Worm (Caenorhabditis elegans) whole organism, mixed stage, embryonic: ENCODE results near the gene ugt-64.

Experiments
- blmp-1 ChIP-seq: fragments of 150-350 bp; optimal IDR thresholded peaks from 2 replicates; lab custom pipeline; 2014; ENCODE audit warnings: missing biosample characterization, missing genetic modification characterization
- elt-1 ChIP-seq: sonication (generic microtip); optimal IDR thresholded peaks from 2 replicates; lab custom pipeline; 2017; ENCODE audit warnings: missing genetic modification characterization, mild to moderate bottlenecking, missing compliant biosample characterization, antibody characterized with exemption, moderate library complexity, borderline replicate concordance; ENCODE audit not compliant: insufficient read depth
- elt-3 ChIP-seq: fragments of 150-350 bp; optimal IDR thresholded peaks from 2 replicates; lab custom pipeline; 2014; ENCODE audit warnings: missing biosample characterization, missing genetic modification characterization
- lsy-2 ChIP-seq: fragments of 150-350 bp; optimal IDR thresholded peaks from 2 replicates; lab custom pipeline; 2014; ENCODE audit warnings: missing biosample characterization, missing genetic modification characterization
- nhr-28 ChIP-seq: fragments of 150-350 bp; optimal IDR thresholded peaks from 2 replicates; lab custom pipeline; 2014; ENCODE audit warnings: missing biosample characterization, missing genetic modification characterization
- unc-39 ChIP-seq: fragments of 150-350 bp; optimal IDR thresholded peaks from 2 replicates; lab custom pipeline; 2014; ENCODE audit warnings: missing biosample characterization, missing genetic modification characterization
- zip-8 ChIP-seq: fragments of 150-350 bp; optimal IDR thresholded peaks from 2 replicates; lab custom pipeline; 2014; ENCODE audit warnings: missing biosample characterization, missing genetic modification characterization
- ztf-11 ChIP-seq: fragments of 150-350 bp; optimal IDR thresholded peaks from 2 replicates; lab custom pipeline; 2014; ENCODE audit warnings: missing biosample characterization, missing genetic modification characterization

DNA sequence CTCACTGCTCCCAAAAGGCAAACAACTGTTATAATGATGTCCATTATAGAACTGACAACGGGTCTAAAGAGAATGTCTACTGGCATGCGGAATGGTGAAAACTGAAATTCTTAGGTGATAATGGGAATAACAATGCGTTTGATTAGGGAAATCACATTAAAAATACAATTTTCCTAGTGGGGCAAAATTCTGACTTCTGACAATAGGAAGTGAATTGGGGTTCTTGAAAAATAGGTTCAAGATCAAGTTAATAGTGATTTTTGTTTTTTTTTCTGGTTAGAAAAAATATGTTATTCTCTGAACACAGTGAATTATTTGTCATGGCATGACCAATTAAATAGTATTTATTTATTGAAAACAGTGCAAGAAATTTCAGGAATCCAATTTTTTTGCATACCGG is 19.3 kb downstream of the ugt-64 start, which contains the start of gene srbc-32:
- TF ChIP-seq nhr-28 (tag; lab: Kevin White, UChicago): no peak
- no peak for TF ChIP-seq unc-39 (tag; lab: Kevin White, UChicago)
- no peak for TF ChIP-seq elt-3
- no peak for TF ChIP-seq lsy-2 (tag; lab: Kevin White, UChicago)
- TF ChIP-seq elt-1: no peak
- TF ChIP-seq zip-8 (tag; lab: Kevin White, UChicago): no peak
- no peak for TF ChIP-seq blmp-1 (tag; lab: Kevin White, UChicago)
- TF ChIP-seq ztf-11 (tag; lab: Kevin White, UChicago): no peak
